Fruit fly (Drosophila melanogaster) whole organism, adult: Measurements from ENCODE around the gene CG31777.

Source experiments
- CG11617 ChIP-seq: fragments of 200-800 bp; sonication (Bioruptor generic); optimal IDR thresholded peaks from 2 replicates; lab custom pipeline; 2017; ENCODE audit warnings: mild to moderate bottlenecking, missing biosample characterization, missing genetic modification reagents, missing genetic modification characterization
- CG14711 ChIP-seq: fragments of 200-800 bp; sonication (Bioruptor generic); optimal IDR thresholded peaks from 2 replicates; lab custom pipeline; 2018; ENCODE audit warnings: missing biosample characterization, mild to moderate bottlenecking, missing genetic modification characterization, moderate library complexity
- CG1620 ChIP-seq: fragments of 200-800 bp; sonication (Bioruptor generic); optimal IDR thresholded peaks from 2 replicates; lab custom pipeline; 2016; ENCODE audit warnings: missing biosample characterization, missing genetic modification characterization
- CG5204 ChIP-seq: fragments of 200-800 bp; sonication (Bioruptor generic); optimal IDR thresholded peaks from 2 replicates; lab custom pipeline; 2016; ENCODE audit warnings: missing biosample characterization, missing genetic modification characterization
- Crg-1 ChIP-seq: fragments of 200-800 bp; sonication (Bioruptor generic); optimal IDR thresholded peaks from 2 replicates; lab custom pipeline; 2016; ENCODE audit warnings: missing biosample characterization, missing genetic modification characterization
- cic ChIP-seq: fragments of 200-800 bp; sonication (Bioruptor generic); optimal IDR thresholded peaks from 2 replicates; lab custom pipeline; 2017; ENCODE audit warnings: missing biosample characterization, mild to moderate bottlenecking, missing genetic modification characterization, moderate library complexity
- pad ChIP-seq: fragments of 200-800 bp; sonication (Bioruptor generic); optimal IDR thresholded peaks from 3 replicates; lab custom pipeline; 2017; ENCODE audit warnings: missing biosample characterization, missing genetic modification characterization, mild to moderate bottlenecking, moderate library complexity, missing genetic modification reagents

DNA sequence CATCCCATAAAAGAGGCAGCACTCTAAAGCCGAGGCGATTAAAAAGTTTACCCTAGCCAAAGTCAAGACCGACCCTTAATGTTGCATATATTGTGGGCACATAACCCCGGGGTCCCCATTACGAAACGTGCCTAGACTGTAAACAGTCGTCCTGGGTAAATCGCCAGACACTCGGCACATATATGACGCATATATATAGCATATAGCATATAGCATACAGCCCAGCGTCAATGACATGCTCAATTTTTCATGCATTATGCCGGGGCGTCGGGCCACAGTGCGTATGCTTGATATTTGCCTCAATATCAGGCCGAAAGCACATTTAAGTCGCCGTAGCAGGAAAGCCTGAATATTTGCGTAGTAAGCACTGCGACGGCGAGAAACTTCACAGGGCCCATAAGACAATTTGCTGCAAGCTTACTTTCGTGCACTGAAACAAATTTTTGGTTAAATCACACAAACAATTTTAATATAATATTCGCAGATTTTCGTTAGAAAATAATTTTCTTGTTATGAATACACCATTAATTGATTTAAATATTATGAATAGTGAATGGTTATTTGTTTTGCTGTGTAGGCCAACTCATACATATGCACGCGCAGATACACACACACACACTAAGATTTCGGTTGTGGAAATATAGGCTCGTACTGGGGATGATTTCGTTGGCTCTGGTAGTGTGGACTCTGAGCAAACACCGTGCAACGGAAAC, 48.1 kb upstream of the CG31777 start:
- TF ChIP-seq CG5204 (GFP tag; lab: Kevin White, UChicago) = peak; percentile 22
- TF ChIP-seq cic (GFP tag; lab: Kevin White, UChicago) = no peak
- no peak for TF ChIP-seq CG1620
- TF ChIP-seq CG14711 (tag; lab: Kevin White, UChicago) = no peak
- no peak for TF ChIP-seq Crg-1 (GFP tag; lab: Kevin White, UChicago)
- no peak for TF ChIP-seq CG11617
- TF ChIP-seq pad (GFP tag; lab: Kevin White, UChicago) = no peak
